Fruit fly (Drosophila melanogaster) whole organism, embryonic: ENCODE results near the gene CG1738.
A peak's percentile ranks its signal among the peaks of the same experiment; 100 is the strongest.

Experiments
- BtbVII ChIP-seq: fragments of 200-800 bp; sonication (Bioruptor generic); optimal IDR thresholded peaks from 3 replicates; lab custom pipeline; 2017; ENCODE audit warnings: missing biosample characterization, mild to moderate bottlenecking, missing genetic modification characterization
- CG10543 ChIP-seq: fragments of 200-800 bp; sonication (Bioruptor generic); optimal IDR thresholded peaks from 3 replicates; lab custom pipeline; 2017; ENCODE audit warnings: missing biosample characterization, mild to moderate bottlenecking, missing genetic modification characterization, moderate library complexity
- CG11085 ChIP-seq: fragments of 200-800 bp; sonication (Bioruptor generic); IDR thresholded peaks from 2 replicates; pipeline ENCODE4 v1.3.6; 2022; ENCODE audit warnings: missing biosample characterization, missing genetic modification characterization
- CG13287 ChIP-seq: fragments of 200-800 bp; sonication (Bioruptor generic); IDR thresholded peaks from 2 replicates; pipeline ENCODE4 v1.3.6; 2022; ENCODE audit warnings: missing biosample characterization, missing genetic modification characterization; ENCODE audit not compliant: partially characterized antibody
- CG13296 ChIP-seq: fragments of 200-800 bp; sonication (Bioruptor generic); optimal IDR thresholded peaks from 3 replicates; lab custom pipeline; 2018; ENCODE audit warnings: missing biosample characterization, mild to moderate bottlenecking, missing genetic modification characterization
- CG15011 ChIP-seq: fragments of 200-800 bp; sonication (Bioruptor generic); optimal IDR thresholded peaks from 3 replicates; lab custom pipeline; 2018; ENCODE audit warnings: missing biosample characterization, mild to moderate bottlenecking, missing genetic modification characterization
- CG15696 ChIP-seq: fragments of 200-800 bp; sonication (Bioruptor generic); optimal IDR thresholded peaks from 2 replicates; lab custom pipeline; 2019; ENCODE audit warnings: missing biosample characterization, mild to moderate bottlenecking, missing genetic modification characterization, moderate library complexity
- CG16779 ChIP-seq: fragments of 200-800 bp; sonication (Bioruptor generic); IDR thresholded peaks from 2 replicates; pipeline ENCODE4 v1.3.6; 2022; ENCODE audit warnings: missing biosample characterization, missing genetic modification characterization
- CG16815 ChIP-seq: fragments of 200-800 bp; sonication (Bioruptor generic); optimal IDR thresholded peaks from 3 replicates; lab custom pipeline; 2017; ENCODE audit warnings: missing biosample characterization, mild to moderate bottlenecking, missing genetic modification characterization
- CG17186 ChIP-seq: fragments of 200-800 bp; sonication (Bioruptor generic); optimal IDR thresholded peaks from 3 replicates; lab custom pipeline; 2017; ENCODE audit warnings: missing biosample characterization, missing genetic modification reagents, missing genetic modification characterization
- CG1792 ChIP-seq: fragments of 200-800 bp; sonication (Bioruptor generic); optimal IDR thresholded peaks from 2 replicates; lab custom pipeline; 2016; ENCODE audit warnings: missing biosample characterization, missing genetic modification characterization
- CG2129 ChIP-seq: fragments of 200-800 bp; sonication (Bioruptor generic); IDR thresholded peaks from 2 replicates; pipeline ENCODE4 v1.3.6; 2022; ENCODE audit warnings: missing biosample characterization, missing genetic modification characterization; ENCODE audit not compliant: partially characterized antibody
- CG2712 ChIP-seq: fragments of 200-800 bp; optimal IDR thresholded peaks from 3 replicates; lab custom pipeline; 2019; ENCODE audit warnings: missing biosample characterization, mild to moderate bottlenecking, missing genetic modification characterization, moderate library complexity
- CG32767 ChIP-seq: fragments of 200-800 bp; sonication (Bioruptor generic); IDR thresholded peaks from 2 replicates; pipeline ENCODE4 v1.3.6; 2022; ENCODE audit warnings: missing biosample characterization, missing genetic modification characterization
- CG32772 ChIP-seq: fragments of 200-800 bp; sonication (Bioruptor generic); IDR thresholded peaks from 2 replicates; pipeline ENCODE4 v1.3.6; 2022; ENCODE audit warnings: missing biosample characterization, missing genetic modification characterization
- CG4282 ChIP-seq: fragments of 200-800 bp; sonication (Bioruptor generic); optimal IDR thresholded peaks from 2 replicates; lab custom pipeline; 2016; ENCODE audit warnings: missing biosample characterization, missing genetic modification characterization
- CG4820 ChIP-seq: fragments of 200-800 bp; sonication (Bioruptor generic); optimal IDR thresholded peaks from 3 replicates; lab custom pipeline; 2016; ENCODE audit warnings: missing biosample characterization, missing genetic modification characterization
- CG6854 ChIP-seq: fragments of 200-800 bp; sonication (Bioruptor generic); optimal IDR thresholded peaks from 3 replicates; lab custom pipeline; 2017; ENCODE audit warnings: missing biosample characterization, mild to moderate bottlenecking, missing genetic modification characterization
- CG9609 ChIP-seq: fragments of 200-800 bp; sonication (Bioruptor generic); optimal IDR thresholded peaks from 3 replicates; lab custom pipeline; 2016; ENCODE audit warnings: missing biosample characterization, missing genetic modification characterization
- CG9817 ChIP-seq: fragments of 200-800 bp; sonication (Bioruptor generic); optimal IDR thresholded peaks from 2 replicates; lab custom pipeline; 2018; ENCODE audit warnings: missing biosample characterization, mild to moderate bottlenecking, missing genetic modification characterization, moderate library complexity
- HmgD ChIP-seq: fragments of 200-800 bp; sonication (Bioruptor generic); optimal IDR thresholded peaks from 3 replicates; lab custom pipeline; 2016; ENCODE audit warnings: missing biosample characterization, missing genetic modification characterization
- Hr51 ChIP-seq, 2 experiments: fragments of 200-800 bp; sonication (Bioruptor generic); optimal IDR thresholded peaks; 2 replicates in 1 of 2; 3 replicates in 1 of 2; lab custom pipeline; 2016 to 2018; ENCODE audit warnings: missing biosample characterization in 2 of 2, missing genetic modification characterization in 2 of 2, mild to moderate bottlenecking in 1 of 2, moderate library complexity in 1 of 2
- Med ChIP-seq: fragments of 200-800 bp; sonication (Bioruptor generic); peaks from one replicate; lab custom pipeline; 2016; ENCODE audit warnings: missing biosample characterization, missing genetic modification characterization, mild to moderate bottlenecking, inconsistent platforms, moderate library complexity
- Mrtf ChIP-seq: fragments of 200-800 bp; sonication (Bioruptor generic); IDR thresholded peaks from 3 replicates; pipeline ENCODE4 v1.3.6; 2022; ENCODE audit warnings: missing biosample characterization, missing genetic modification characterization
- Nf-YC ChIP-seq: fragments of 200-800 bp; optimal IDR thresholded peaks from 3 replicates; lab custom pipeline; 2019; ENCODE audit warnings: missing biosample characterization, mild to moderate bottlenecking, missing genetic modification characterization, moderate library complexity
- Pdp1 ChIP-seq, 2 experiments: fragments of 200-800 bp; sonication (Bioruptor generic); optimal IDR thresholded peaks; 3 replicates each; lab custom pipeline; 2016; ENCODE audit warnings: missing biosample characterization in 2 of 2, missing genetic modification characterization in 2 of 2, mild to moderate bottlenecking in 1 of 2, moderate library complexity in 1 of 2
- Poxn ChIP-seq: fragments of 200-800 bp; sonication (Bioruptor generic); IDR thresholded peaks from 2 replicates; pipeline ENCODE4 v1.3.6; 2022; ENCODE audit warnings: missing biosample characterization, missing genetic modification characterization
- Scr ChIP-seq: fragments of 200-800 bp; sonication (Bioruptor generic); IDR thresholded peaks from 2 replicates; pipeline ENCODE4 v1.3.6; 2022; ENCODE audit warnings: missing biosample characterization, missing genetic modification characterization; ENCODE audit not compliant: partially characterized antibody
- ara ChIP-seq: fragments of 200-800 bp; sonication (Bioruptor generic); IDR thresholded peaks from 2 replicates; pipeline ENCODE4 v1.3.6; 2022; ENCODE audit warnings: missing biosample characterization, missing genetic modification characterization
- ase ChIP-seq: fragments of 200-800 bp; sonication (Bioruptor generic); IDR thresholded peaks from 3 replicates; pipeline ENCODE4 v1.3.6; 2022; ENCODE audit warnings: missing biosample characterization, missing genetic modification characterization
- bcd ChIP-seq: fragments of 200-800 bp; sonication (Bioruptor generic); optimal IDR thresholded peaks from 2 replicates; lab custom pipeline; 2017; ENCODE audit warnings: missing biosample characterization, mild to moderate bottlenecking, missing genetic modification characterization
- crc ChIP-seq: fragments of 200-800 bp; sonication (Bioruptor generic); optimal IDR thresholded peaks from 2 replicates; lab custom pipeline; 2016; ENCODE audit warnings: missing biosample characterization, missing genetic modification characterization
- croc ChIP-seq: fragments of 200-800 bp; sonication (Bioruptor generic); conservative IDR thresholded peaks from 3 replicates; pipeline ENCODE4 v1.3.6; 2022; ENCODE audit warnings: missing biosample characterization, missing genetic modification characterization
- cwo ChIP-seq: fragments of 200-800 bp; sonication (Bioruptor generic); optimal IDR thresholded peaks from 3 replicates; lab custom pipeline; 2017; ENCODE audit warnings: missing biosample characterization, missing genetic modification characterization, mild to moderate bottlenecking, moderate library complexity, missing genetic modification reagents
- eve ChIP-seq, 2 experiments: fragments of >200 bp; optimal IDR thresholded peaks; 2 replicates each; lab custom pipeline; 2017; ENCODE audit warnings: missing biosample characterization in 2 of 2, missing genetic modification characterization in 2 of 2
- exex ChIP-seq: fragments of 200-800 bp; sonication (Bioruptor generic); optimal IDR thresholded peaks from 4 replicates; lab custom pipeline; 2018; ENCODE audit warnings: missing biosample characterization, mild to moderate bottlenecking, missing genetic modification characterization, moderate library complexity
- gem ChIP-seq: fragments of 200-800 bp; sonication (Bioruptor generic); optimal IDR thresholded peaks from 2 replicates; lab custom pipeline; 2019; ENCODE audit warnings: missing biosample characterization, mild to moderate bottlenecking, missing genetic modification characterization, moderate library complexity
- jumu ChIP-seq: fragments of 200-800 bp; sonication (Bioruptor generic); optimal IDR thresholded peaks from 3 replicates; lab custom pipeline; 2016; ENCODE audit warnings: missing biosample characterization, missing genetic modification characterization
- otp ChIP-seq: fragments of 200-800 bp; sonication (Bioruptor generic); IDR thresholded peaks from 3 replicates; pipeline ENCODE4, ENCODE4 v1.3.6; 2022; ENCODE audit warnings: missing biosample characterization, missing genetic modification characterization
- pb ChIP-seq: fragments of 200-800 bp; sonication (Bioruptor generic); optimal IDR thresholded peaks from 3 replicates; lab custom pipeline; 2016; ENCODE audit warnings: missing biosample characterization, missing genetic modification characterization
- pnt ChIP-seq: fragments of 200-800 bp; sonication (Bioruptor generic); optimal IDR thresholded peaks from 3 replicates; lab custom pipeline; 2016; ENCODE audit warnings: missing biosample characterization, missing genetic modification characterization
- pros ChIP-seq: fragments of 200-800 bp; sonication (Bioruptor generic); optimal IDR thresholded peaks from 3 replicates; lab custom pipeline; 2019; ENCODE audit warnings: missing biosample characterization, mild to moderate bottlenecking, missing genetic modification characterization, moderate library complexity
- psq ChIP-seq: fragments of 200-800 bp; sonication (Bioruptor generic); optimal IDR thresholded peaks from 2 replicates; lab custom pipeline; 2017; ENCODE audit warnings: missing biosample characterization, missing genetic modification characterization
- shn ChIP-seq: fragments of 200-800 bp; sonication (Bioruptor generic); optimal IDR thresholded peaks from 3 replicates; lab custom pipeline; 2016; ENCODE audit warnings: missing biosample characterization, missing genetic modification characterization
- sim ChIP-seq: fragments of 200-800 bp; sonication (Bioruptor generic); IDR thresholded peaks from 2 replicates; pipeline ENCODE4 v1.3.6; 2022; ENCODE audit warnings: missing biosample characterization, missing genetic modification characterization
- sqz ChIP-seq: fragments of 200-800 bp; sonication (Bioruptor generic); optimal IDR thresholded peaks from 3 replicates; lab custom pipeline; 2018; ENCODE audit warnings: missing biosample characterization, mild to moderate bottlenecking, missing genetic modification characterization
- sr ChIP-seq: fragments of 200-800 bp; sonication (Bioruptor generic); IDR thresholded peaks from 3 replicates; pipeline ENCODE4 v1.3.6; 2022; ENCODE audit warnings: missing biosample characterization, missing genetic modification characterization
- unpg ChIP-seq: fragments of 200-800 bp; sonication (Bioruptor generic); optimal IDR thresholded peaks from 3 replicates; lab custom pipeline; 2018; ENCODE audit warnings: missing biosample characterization, mild to moderate bottlenecking, missing genetic modification characterization, moderate library complexity
- wor ChIP-seq: fragments of 200-800 bp; sonication (Bioruptor generic); IDR thresholded peaks from 2 replicates; pipeline ENCODE4 v1.3.6; 2022; ENCODE audit warnings: missing biosample characterization, missing genetic modification characterization

The CG1738 gene

DNA sequence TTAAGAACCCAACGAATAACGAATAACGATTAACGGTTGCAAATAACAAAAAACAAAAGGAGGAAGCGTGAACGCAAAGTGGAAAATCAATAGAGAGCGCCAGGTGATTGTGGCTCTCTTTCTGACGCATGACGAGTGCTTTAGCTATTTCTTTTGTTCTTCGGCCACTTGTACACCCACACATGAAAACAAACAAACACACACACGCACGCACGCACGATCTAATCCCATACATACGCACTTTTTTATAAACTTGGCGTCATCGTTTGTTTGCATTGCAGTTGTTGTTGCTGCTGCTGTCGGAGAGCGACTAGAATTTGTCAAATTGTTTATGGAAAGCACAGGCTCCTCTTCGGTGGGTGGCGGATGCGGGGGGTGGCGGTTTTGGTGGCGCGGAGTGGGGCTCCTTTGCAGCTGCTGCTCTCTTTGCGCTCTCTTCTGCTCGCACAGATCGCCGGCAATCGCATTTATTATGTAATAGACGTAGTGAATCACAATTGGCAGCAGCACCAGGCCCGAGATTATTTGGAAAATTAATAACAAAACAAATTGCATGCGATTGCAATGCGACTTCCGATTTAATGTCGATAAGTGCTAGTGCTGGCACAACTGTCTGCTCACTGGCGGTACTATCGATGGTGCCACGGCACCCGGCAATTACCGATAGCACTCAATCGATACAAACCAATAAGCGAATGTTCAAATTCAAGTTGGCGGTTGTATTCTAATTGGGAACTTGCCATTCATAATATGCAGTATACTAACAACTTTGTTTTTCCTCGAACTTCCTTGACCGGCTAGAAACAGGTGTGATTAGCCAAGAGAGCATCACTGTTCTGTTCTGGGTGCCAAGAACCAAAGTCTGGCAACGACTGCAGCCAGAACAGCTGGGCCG lies 9.6 kb upstream of the CG1738 start (continued):
- TF ChIP-seq CG17186, result peak; percentile 71
- peak; percentile 56 for TF ChIP-seq BtbVII (GFP tag; lab: Kevin White, UChicago)
- no peak for TF ChIP-seq CG16815 (GFP tag; lab: Kevin White, UChicago)
- no peak for TF ChIP-seq psq (GFP tag; lab: Kevin White, UChicago)
- peak; percentile 69 for TF ChIP-seq jumu (GFP tag; lab: Kevin White, UChicago)
- peak; percentile 31 for TF ChIP-seq gem (tag; lab: Kevin White, UChicago)
- no peak for TF ChIP-seq Poxn (GFP tag; lab: Robert Waterston, UW)
- peak; percentile 85 for TF ChIP-seq HmgD (GFP tag; lab: Kevin White, UChicago)
- TF ChIP-seq crc (GFP tag; lab: Kevin White, UChicago), result peak; percentile 9
- TF ChIP-seq CG4282, result peak; percentile 57
- TF ChIP-seq CG10543, result peak; percentile 65
- TF ChIP-seq exex (tag; lab: Kevin White, UChicago), result peak; percentile 14
- no peak for TF ChIP-seq sim (GFP tag; lab: Robert Waterston, UW)
- no peak for TF ChIP-seq cwo (GFP tag; lab: Kevin White, UChicago)
- TF ChIP-seq pnt, result peak; percentile 28
- TF ChIP-seq sqz (GFP tag; lab: Kevin White, UChicago), result peak; percentile 68
- TF ChIP-seq CG15011 (GFP tag; lab: Kevin White, UChicago), result no peak
- TF ChIP-seq wor (GFP tag; lab: Robert Waterston, UW), result no peak
- TF ChIP-seq CG32767, result no peak
- TF ChIP-seq Mrtf, result no peak
- TF ChIP-seq CG2712, result peak; percentile 25
- peak; percentile 17 for TF ChIP-seq CG15696
- TF ChIP-seq bcd, result peak; percentile 16
- peak; percentile 85 for TF ChIP-seq Med (GFP tag; lab: Kevin White, UChicago)
- peak; percentile 52 for TF ChIP-seq CG9817 (tag; lab: Kevin White, UChicago)
- peak in 1 of 2 experiments; percentile 44 for TF ChIP-seq Hr51 (GFP tag; optimal IDR thresholded peaks at IDR 0.05; lab: Kevin White, UChicago)
- peak; percentile 9 for TF ChIP-seq unpg
- peak; percentile 45 for TF ChIP-seq shn (GFP tag; lab: Kevin White, UChicago)
- no peak for TF ChIP-seq ase
- peak; percentile 88 for TF ChIP-seq CG13287
- TF ChIP-seq otp, result no peak
- no peak for TF ChIP-seq sr (GFP tag; lab: Robert Waterston, UW)
- TF ChIP-seq CG13296, result no peak
- no peak for TF ChIP-seq pros (GFP tag; lab: Kevin White, UChicago)
- TF ChIP-seq CG32772 (GFP tag; lab: Robert Waterston, UW), result peak; percentile 33; the same call in 1 of the 2 replicates
- peak; percentile 39 for TF ChIP-seq CG9609 (GFP tag; lab: Kevin White, UChicago)
- TF ChIP-seq CG1792 (GFP tag; lab: Kevin White, UChicago), result peak; percentile 2
- TF ChIP-seq CG6854, result no peak
- no peak for TF ChIP-seq CG11085
- TF ChIP-seq Scr (GFP tag; lab: Robert Waterston, UW), result peak; percentile 91
- peak; percentile 61 for TF ChIP-seq CG2129 (GFP tag; lab: Robert Waterston, UW)
- no peak for TF ChIP-seq eve (GFP tag; optimal IDR thresholded peaks at IDR 0.05; lab: Kevin White, UChicago)
- TF ChIP-seq croc (GFP tag; lab: Robert Waterston, UW), result no peak
- peak; percentile 8 for TF ChIP-seq Nf-YC (tag; lab: Kevin White, UChicago)
- no peak for TF ChIP-seq ara (GFP tag; lab: Robert Waterston, UW)
- peak; percentile 58 to 65 for TF ChIP-seq Pdp1 (GFP tag; optimal IDR thresholded peaks at IDR 0.05; lab: Kevin White, UChicago)
- no peak for TF ChIP-seq CG16779 (GFP tag; lab: Robert Waterston, UW)
- TF ChIP-seq CG4820 (GFP tag; lab: Kevin White, UChicago), result no peak
- peak; percentile 33 for TF ChIP-seq pb
